Worm (Caenorhabditis elegans) whole organism, L3 larva: ENCODE data around the gene his-71.

ENCODE experiments used
- R02D3.7 ChIP-seq: fragments of 150-350 bp; optimal IDR thresholded peaks from 2 replicates; lab custom pipeline; 2014; ENCODE audit warnings: missing biosample characterization, missing genetic modification characterization
- ZK546.5 ChIP-seq: sonication (generic microtip); optimal IDR thresholded peaks from 2 replicates; lab custom pipeline; 2017; ENCODE audit warnings: missing biosample characterization, missing genetic modification characterization
- ama-1 ChIP-seq: fragments of 150-350 bp; optimal IDR thresholded peaks from 2 replicates; lab custom pipeline; 2018
- ceh-16 ChIP-seq: sonication (generic microtip); optimal IDR thresholded peaks from 2 replicates; lab custom pipeline; 2017; ENCODE audit warnings: missing biosample characterization, missing genetic modification characterization
- ceh-28 ChIP-seq: fragments of 150-350 bp; optimal IDR thresholded peaks from 2 replicates; lab custom pipeline; 2014; ENCODE audit warnings: missing biosample characterization, missing genetic modification reagents, missing genetic modification characterization
- ceh-82 ChIP-seq: fragments of 150-350 bp; optimal IDR thresholded peaks from 2 replicates; lab custom pipeline; 2014; ENCODE audit warnings: missing biosample characterization, missing genetic modification characterization
- ceh-9 ChIP-seq: sonication (generic microtip); optimal IDR thresholded peaks from 2 replicates; lab custom pipeline; 2018; ENCODE audit warnings: missing biosample characterization, missing genetic modification characterization
- egl-27 ChIP-seq: sonication (generic microtip); optimal IDR thresholded peaks from 4 replicates; lab custom pipeline; 2017; ENCODE audit warnings: missing biosample characterization, missing genetic modification reagents, missing genetic modification characterization
- egl-5 ChIP-seq: fragments of 150-350 bp; optimal IDR thresholded peaks from 2 replicates; lab custom pipeline; 2017; ENCODE audit warnings: missing biosample characterization, missing genetic modification reagents, missing genetic modification characterization, inconsistent platforms
- elt-1 ChIP-seq: fragments of 150-350 bp; optimal IDR thresholded peaks from 2 replicates; lab custom pipeline; 2014; ENCODE audit warnings: missing biosample characterization, missing genetic modification characterization
- elt-2 ChIP-seq: sonication (generic microtip); optimal IDR thresholded peaks from 2 replicates; lab custom pipeline; 2016; ENCODE audit warnings: missing genetic modification reagents, mild to moderate bottlenecking, missing genetic modification characterization, missing compliant biosample characterization
- elt-3 ChIP-seq, 3 experiments: fragments of 150-350 bp in 1 of 3; sonication (generic microtip) in 2 of 3; optimal IDR thresholded peaks; 2 replicates in 2 of 3; 4 replicates in 1 of 3; lab custom pipeline; 2014 to 2017; ENCODE audit warnings: missing biosample characterization in 3 of 3, missing genetic modification characterization in 3 of 3
- eor-1 ChIP-seq, 2 experiments: fragments of 150-350 bp; optimal IDR thresholded peaks; 2 replicates each; lab custom pipeline; 2014 to 2018; ENCODE audit warnings: missing biosample characterization in 2 of 2, missing genetic modification characterization in 2 of 2
- fkh-10 ChIP-seq: sonication (generic microtip); optimal IDR thresholded peaks from 2 replicates; lab custom pipeline; 2017; ENCODE audit warnings: missing biosample characterization, missing genetic modification reagents, missing genetic modification characterization
- fkh-2 ChIP-seq: fragments of 150-350 bp; optimal IDR thresholded peaks from 2 replicates; lab custom pipeline; 2014; ENCODE audit warnings: missing biosample characterization, missing genetic modification reagents, missing genetic modification characterization
- fos-1 ChIP-seq: fragments of 150-350 bp; optimal IDR thresholded peaks from 2 replicates; lab custom pipeline; 2014; ENCODE audit warnings: missing biosample characterization, missing genetic modification characterization
- jun-1 ChIP-seq: fragments of 150-350 bp; optimal IDR thresholded peaks from 2 replicates; lab custom pipeline; 2014; ENCODE audit warnings: missing biosample characterization, missing genetic modification reagents, missing genetic modification characterization
- lin-15B ChIP-seq: fragments of 150-350 bp; optimal IDR thresholded peaks from 2 replicates; lab custom pipeline; 2014; ENCODE audit warnings: missing biosample characterization, missing genetic modification characterization
- lin-39 ChIP-seq: fragments of 150-350 bp; optimal IDR thresholded peaks from 2 replicates; lab custom pipeline; 2018; ENCODE audit warnings: missing biosample characterization, missing genetic modification reagents, missing genetic modification characterization
- lsy-12 ChIP-seq: sonication (generic microtip); optimal IDR thresholded peaks from 2 replicates; lab custom pipeline; 2016; ENCODE audit warnings: mild to moderate bottlenecking, missing genetic modification characterization, missing compliant biosample characterization
- mdl-1 ChIP-seq: fragments of 150-350 bp; optimal IDR thresholded peaks from 2 replicates; lab custom pipeline; 2014; ENCODE audit warnings: missing biosample characterization, missing genetic modification characterization
- mml-1 ChIP-seq: fragments of 150-350 bp; sonication (generic microtip); optimal IDR thresholded peaks from 3 replicates; lab custom pipeline; 2014; ENCODE audit warnings: missing biosample characterization, missing genetic modification characterization
- nfya-1 ChIP-seq: sonication (generic microtip); optimal IDR thresholded peaks from 2 replicates; lab custom pipeline; 2017; ENCODE audit warnings: missing genetic modification characterization, mild to moderate bottlenecking, missing compliant biosample characterization, antibody characterized with exemption, moderate library complexity; ENCODE audit not compliant: insufficient read depth
- nhr-11 ChIP-seq: fragments of 150-350 bp; optimal IDR thresholded peaks from 2 replicates; lab custom pipeline; 2014; ENCODE audit warnings: missing biosample characterization, missing genetic modification characterization
- nhr-12 ChIP-seq: fragments of 150-350 bp; optimal IDR thresholded peaks from 2 replicates; lab custom pipeline; 2014; ENCODE audit warnings: missing biosample characterization, missing genetic modification characterization
- nhr-23 ChIP-seq: fragments of 150-350 bp; optimal IDR thresholded peaks from 2 replicates; lab custom pipeline; 2014; ENCODE audit warnings: missing biosample characterization, missing genetic modification reagents, missing genetic modification characterization
- nhr-25 ChIP-seq: sonication (generic microtip); optimal IDR thresholded peaks from 2 replicates; lab custom pipeline; 2017; ENCODE audit warnings: missing biosample characterization, missing genetic modification characterization
- nhr-43 ChIP-seq: sonication (generic microtip); optimal IDR thresholded peaks from 2 replicates; lab custom pipeline; 2016; ENCODE audit warnings: mild to moderate bottlenecking, missing genetic modification characterization, missing compliant biosample characterization; ENCODE audit not compliant: poor library complexity, severe bottlenecking
- nhr-77 ChIP-seq: fragments of 150-350 bp; optimal IDR thresholded peaks from 2 replicates; lab custom pipeline; 2014; ENCODE audit warnings: missing biosample characterization, missing genetic modification characterization
- pha-4 ChIP-seq: fragments of 150-350 bp; optimal IDR thresholded peaks from 2 replicates; lab custom pipeline; 2014; ENCODE audit warnings: missing biosample characterization, missing genetic modification reagents, missing genetic modification characterization
- pqm-1 ChIP-seq: fragments of 150-350 bp; optimal IDR thresholded peaks from 2 replicates; lab custom pipeline; 2017; ENCODE audit warnings: missing biosample characterization, missing genetic modification characterization, inconsistent platforms
- skn-1 ChIP-seq: fragments of 150-350 bp; optimal IDR thresholded peaks from 2 replicates; lab custom pipeline; 2014; ENCODE audit warnings: missing biosample characterization, missing genetic modification characterization
- snpc-4 ChIP-seq: fragments of 150-350 bp; optimal IDR thresholded peaks from 2 replicates; lab custom pipeline; 2014; ENCODE audit warnings: missing biosample characterization, missing genetic modification characterization
- unc-39 ChIP-seq: sonication (generic microtip); optimal IDR thresholded peaks from 4 replicates; lab custom pipeline; 2017; ENCODE audit warnings: missing biosample characterization, missing genetic modification characterization
- unc-62 ChIP-seq: fragments of 150-350 bp; sonication (generic microtip); optimal IDR thresholded peaks from 4 replicates; lab custom pipeline; 2014; ENCODE audit warnings: missing biosample characterization, missing genetic modification reagents, missing genetic modification characterization
- ztf-11 ChIP-seq: fragments of 150-350 bp; optimal IDR thresholded peaks from 2 replicates; lab custom pipeline; 2014; ENCODE audit warnings: missing biosample characterization, missing genetic modification characterization
- ztf-4 ChIP-seq: fragments of 150-350 bp; optimal IDR thresholded peaks from 2 replicates; lab custom pipeline; 2014; ENCODE audit warnings: missing biosample characterization, missing genetic modification characterization

The his-71 gene

ce11 chrX:7956449-7956848 lies 25.4 kb downstream of the his-71 start:
- TF ChIP-seq unc-39 (tag; lab: Kevin White, UChicago) (no peak), snpc-4 (no peak), ama-1 (lab: Kevin White, UChicago) (peak; percentile 9), nhr-43 (tag; lab: Kevin White, UChicago) (peak; percentile 31), fkh-10 (GFP tag; lab: Kevin White, UChicago) (no peak), lsy-12 (tag; lab: Kevin White, UChicago) (peak; percentile 36)

ce11 chrX:7954328-7954727 lies 27.5 kb downstream of the his-71 start, which contains the start of gene dct-1:
Gene dct-1, plus strand, starts transcription at chrX:7954354.
- no peak for TF ChIP-seq skn-1 (tag; lab: Kevin White, UChicago)
- TF ChIP-seq nhr-25: no peak
- TF ChIP-seq nfya-1 (tag; lab: Kevin White, UChicago): peak; percentile 13
- TF ChIP-seq jun-1 (tag; lab: Kevin White, UChicago): no peak
- no peak for TF ChIP-seq elt-3 (tag; optimal IDR thresholded peaks at IDR 0.05; lab: Kevin White, UChicago)
- no peak for TF ChIP-seq nhr-23 (tag; lab: Kevin White, UChicago)
- no peak for TF ChIP-seq ceh-28 (tag; lab: Kevin White, UChicago)
- TF ChIP-seq mml-1 (tag; lab: Kevin White, UChicago): no peak
- no peak for TF ChIP-seq nhr-43 (tag; lab: Kevin White, UChicago)
- peak; percentile 2 for TF ChIP-seq mdl-1
- TF ChIP-seq ztf-4 (tag; lab: Kevin White, UChicago): no peak
- TF ChIP-seq egl-27 (tag; lab: Kevin White, UChicago): no peak
- TF ChIP-seq pha-4 (tag; lab: Kevin White, UChicago): no peak
- TF ChIP-seq lin-39: peak; percentile 86
- TF ChIP-seq fos-1 (tag; lab: Kevin White, UChicago): no peak
- no peak for TF ChIP-seq unc-39 (tag; lab: Kevin White, UChicago)
- no peak for TF ChIP-seq lsy-12 (tag; lab: Kevin White, UChicago)
- no peak for TF ChIP-seq nhr-77 (tag; lab: Kevin White, UChicago)

ce11 chrX:7953695-7954094 lies 28.2 kb downstream of the his-71 start:
- TF ChIP-seq R02D3.7 (tag; lab: Kevin White, UChicago) (no peak), pha-4 (tag; lab: Kevin White, UChicago) (peak; percentile 93), fos-1 (tag; lab: Kevin White, UChicago) (no peak), nfya-1 (tag; lab: Kevin White, UChicago) (no peak)

- TF ChIP-seq nhr-77 (tag; lab: Kevin White, UChicago) (no peak), skn-1 (tag; lab: Kevin White, UChicago) (no peak)
Observed at ce11 chrX:7953063-7953337, 28.9 kb downstream of the his-71 start.

- peak; percentile 55 for TF ChIP-seq nhr-43 (tag; lab: Kevin White, UChicago)
- no peak for TF ChIP-seq nhr-77 (tag; lab: Kevin White, UChicago)
- TF ChIP-seq elt-1: peak; percentile 74
- peak; percentile 63 for TF ChIP-seq nhr-23 (tag; lab: Kevin White, UChicago)
- TF ChIP-seq pha-4 (tag; lab: Kevin White, UChicago): peak; percentile 77
- peak; percentile 27 for TF ChIP-seq jun-1 (tag; lab: Kevin White, UChicago)
- peak; percentile 86 for TF ChIP-seq elt-2 (tag; lab: Kevin White, UChicago)
- peak; percentile 53 for TF ChIP-seq pqm-1
- TF ChIP-seq ztf-4 (tag; lab: Kevin White, UChicago): peak; percentile 21
- no peak for TF ChIP-seq ceh-9 (tag; lab: Kevin White, UChicago)
- peak; percentile 35 for TF ChIP-seq nhr-25
Observed at ce11 chrX:7952226-7953062, 29.4 kb downstream of the his-71 start.

ce11 chrX:7951578-7951977 lies 30.3 kb downstream of the his-71 start:
- TF ChIP-seq lin-15B (tag; lab: Kevin White, UChicago) (peak; percentile 36), lsy-12 (tag; lab: Kevin White, UChicago) (peak; percentile 86), fkh-10 (GFP tag; lab: Kevin White, UChicago) (peak; percentile 73), ama-1 (lab: Kevin White, UChicago) (no peak), nhr-12 (tag; lab: Kevin White, UChicago) (no peak), fkh-2 (tag; lab: Kevin White, UChicago) (no peak), egl-5 (tag; lab: Kevin White, UChicago) (peak; percentile 83), ztf-11 (tag; lab: Kevin White, UChicago) (no peak), ZK546.5 (no peak), eor-1 (tag; optimal IDR thresholded peaks at IDR 0.05; lab: Kevin White, UChicago) (no peak), skn-1 (tag; lab: Kevin White, UChicago) (peak; percentile 71), elt-2 (tag; lab: Kevin White, UChicago) (peak; percentile 38), lin-39 (peak; percentile 89), nfya-1 (tag; lab: Kevin White, UChicago) (peak; percentile 77), nhr-11 (tag; lab: Kevin White, UChicago) (peak; percentile 76), fos-1 (tag; lab: Kevin White, UChicago) (no peak), pha-4 (tag; lab: Kevin White, UChicago) (peak; percentile 77), nhr-23 (tag; lab: Kevin White, UChicago) (no peak), unc-39 (tag; lab: Kevin White, UChicago) (peak; percentile 38), snpc-4 (peak; percentile 21), unc-62 (no peak), ceh-16 (tag; lab: Kevin White, UChicago) (no peak), elt-1 (peak; percentile 39), ceh-82 (no peak), nhr-43 (tag; lab: Kevin White, UChicago) (peak; percentile 69)
